Fruit fly (Drosophila melanogaster): Measurements from ENCODE around the gene CG17930.

- TF ChIP-seq CG5204 (GFP tag; optimal IDR thresholded peaks at IDR 0.05) (no peak), CG12768 (GFP tag; optimal IDR thresholded peaks at IDR 0.05) (no peak)
These were observed 41.9 kb upstream of the CG17930 start for dm6 chr3R:16285612-16286188.

All from whole organism, adult.